Worm (Caenorhabditis elegans): ENCODE results near the gene Y43F8B.19.

Y43F8B.19 gene

DNA sequence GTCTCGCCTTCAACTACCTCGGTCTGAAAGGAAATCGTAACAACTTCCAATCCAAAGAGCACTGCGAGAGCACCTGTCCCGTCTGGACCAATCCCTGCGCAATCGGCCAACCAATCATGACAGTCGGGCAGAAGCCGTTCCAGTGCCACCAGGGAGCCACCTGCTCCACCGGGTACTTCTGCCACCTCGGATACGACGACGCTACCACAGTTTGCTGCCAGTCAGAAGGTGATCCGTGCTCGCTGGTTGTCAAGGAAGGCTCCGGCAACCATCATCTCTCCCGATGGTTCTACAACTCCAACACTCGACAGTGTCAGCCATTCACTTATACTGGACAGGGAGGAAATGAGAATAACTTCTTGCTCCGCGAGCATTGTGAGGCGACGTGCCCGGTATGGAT lies 3.0 kb downstream of the Y43F8B.19 start:
- TF ChIP-seq zfh-2 (GFP tag; conservative IDR thresholded peaks at IDR 0.05) (peak; percentile 80), egrh-3 (GFP tag; IDR thresholded peaks at IDR 0.05) (peak; percentile 56; the same call in 1 of the 2 replicates), Y67H2A.10 (GFP tag; conservative IDR thresholded peaks at IDR 0.05) (no peak)

DNA sequence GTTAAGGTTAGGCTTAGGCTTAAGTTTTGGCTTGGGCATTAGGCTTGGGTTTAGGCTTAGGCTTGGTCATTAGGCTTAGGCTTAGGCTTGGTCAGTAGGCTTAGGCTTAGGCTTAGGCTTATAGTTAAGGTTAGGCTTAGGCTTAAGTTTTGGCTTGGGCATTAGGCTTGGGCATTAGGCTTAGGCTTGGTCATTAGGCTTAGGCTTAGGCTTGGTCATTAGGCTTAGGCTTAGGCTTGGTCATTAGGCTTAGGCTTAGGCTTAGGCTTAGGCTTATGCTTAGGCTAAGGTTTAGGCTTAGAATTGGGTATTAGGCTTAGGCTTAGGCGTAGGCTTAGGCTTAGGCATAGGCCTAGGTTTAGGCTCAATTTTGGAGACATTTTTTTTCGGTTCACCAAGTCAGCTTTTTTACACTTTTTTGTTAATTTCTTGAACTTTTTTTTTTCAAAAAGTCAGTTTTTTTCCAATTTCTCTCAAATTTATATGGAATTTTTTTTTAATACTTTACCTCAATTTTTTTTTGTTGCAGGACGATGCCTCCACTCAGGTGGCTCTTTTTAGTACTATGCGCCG lies 9.4 kb downstream of the Y43F8B.19 start, which contains the start of gene Y43F8B.3:
Y43F8B.3 (plus strand) TSS at position 523 of the 573 bp plus-strand sequence.
- TF ChIP-seq ztf-3 (GFP tag; optimal IDR thresholded peaks at IDR 0.05) (no peak), lin-26 (GFP tag; IDR thresholded peaks at IDR 0.05) (peak; percentile 54; the same call in 1 of the 2 replicates), madf-3 (GFP tag; IDR thresholded peaks at IDR 0.05) (0 out of 2 replicates have a peak, but pooled peaks have one; percentile 36), snpc-3.4 (tag; optimal IDR thresholded peaks at IDR 0.05) (no peak)

DNA sequence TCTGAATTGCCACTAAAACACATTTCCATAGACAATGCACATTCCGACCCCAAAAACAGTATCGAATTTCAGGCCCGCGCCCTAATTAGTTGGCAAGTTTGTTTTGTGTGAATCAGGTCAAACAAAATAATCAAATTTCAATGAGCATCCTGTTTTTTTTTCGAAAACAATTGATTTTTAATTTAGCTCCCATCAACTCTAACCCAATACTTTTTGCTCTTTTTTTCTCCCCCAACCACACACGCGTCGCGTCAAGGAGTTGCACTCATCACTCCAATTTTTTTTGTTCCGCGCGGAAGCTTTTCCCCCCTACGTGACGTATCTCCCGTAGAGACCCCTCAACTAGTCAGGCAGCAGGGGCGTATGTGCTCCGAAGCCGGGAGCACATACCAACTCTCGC lies 10.7 kb downstream of the Y43F8B.19 start:
- TF ChIP-seq ZK185.1 (tag; optimal IDR thresholded peaks at IDR 0.05; ENCODE audit: poor library complexity, severe bottlenecking) (no peak), hmg-1.2 (GFP tag; IDR thresholded peaks at IDR 0.05) (no peak), F57A8.1 (GFP tag; optimal IDR thresholded peaks at IDR 0.05) (no peak), unc-130 (GFP tag; optimal IDR thresholded peaks at IDR 0.05) (no peak), chd-7 (tag; optimal IDR thresholded peaks at IDR 0.05) (no peak), ets-4 (GFP tag; optimal IDR thresholded peaks at IDR 0.05) (no peak), Y53G8AR.9 (GFP tag; conservative IDR thresholded peaks at IDR 0.05) (no peak), mel-28 (tag; optimal IDR thresholded peaks at IDR 0.05; ENCODE audit: borderline replicate concordance) (no peak), pha-4 (tag; optimal IDR thresholded peaks at IDR 0.05) (no peak), tbx-9 (tag; optimal IDR thresholded peaks at IDR 0.05; ENCODE audit: borderline replicate concordance) (no peak), K11D2.4 (GFP tag; IDR thresholded peaks at IDR 0.05) (no peak), madf-10 (tag; optimal IDR thresholded peaks at IDR 0.05) (no peak), nfya-1 (tag; optimal IDR thresholded peaks at IDR 0.05; ENCODE audit: borderline replicate concordance, insufficient read depth) (no peak)

DNA sequence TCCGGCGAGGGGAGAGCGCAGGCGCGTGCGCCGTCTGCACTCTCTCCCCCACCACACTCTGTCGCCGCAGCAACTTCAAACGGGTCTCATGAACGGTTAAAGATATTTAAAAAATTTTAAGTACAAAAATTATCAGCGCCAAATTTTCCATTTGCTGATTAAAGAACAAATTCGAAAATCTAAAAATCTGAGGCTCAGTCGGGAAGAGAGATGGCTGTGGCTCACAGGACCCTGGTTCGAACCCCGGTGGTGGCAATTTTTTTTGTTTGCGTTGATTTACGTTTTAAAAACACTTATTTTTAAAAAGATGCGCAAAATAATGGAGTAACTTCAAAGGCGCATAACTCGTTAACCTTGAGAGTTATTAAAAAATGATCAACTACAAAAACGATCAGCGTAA lies 15.0 kb downstream of the Y43F8B.19 start:
- TF ChIP-seq D2030.7 (GFP tag; IDR thresholded peaks at IDR 0.05) (no peak), Y67H2A.10 (GFP tag; conservative IDR thresholded peaks at IDR 0.05) (no peak), him-1 (tag; optimal IDR thresholded peaks at IDR 0.05) (no peak), bed-2 (GFP tag; IDR thresholded peaks at IDR 0.05) (no peak), rpc-1 (optimal IDR thresholded peaks at IDR 0.05) (peak; percentile 30), rpc-1 (tag; optimal IDR thresholded peaks at IDR 0.05) (peak; percentile 65), bed-1 (GFP tag; IDR thresholded peaks at IDR 0.05) (no peak), akir-1 (GFP tag; optimal IDR thresholded peaks at IDR 0.05) (no peak), rcor-1 (GFP tag; IDR thresholded peaks at IDR 0.05) (no peak), mes-4 (tag; optimal IDR thresholded peaks at IDR 0.05) (no peak), B0261.1 (tag; optimal IDR thresholded peaks at IDR 0.05) (peak; percentile 46), lin-26 (GFP tag; IDR thresholded peaks at IDR 0.05) (no peak), C17E4.6 (GFP tag; IDR thresholded peaks at IDR 0.05) (no peak), hmg-1.2 (GFP tag; IDR thresholded peaks at IDR 0.05) (peak; percentile 36; the same call in 1 of the 2 replicates), madf-3 (GFP tag; IDR thresholded peaks at IDR 0.05) (no peak), hlh-26 (GFP tag; conservative IDR thresholded peaks at IDR 0.05) (no peak), tbp1 (GFP tag; optimal IDR thresholded peaks at IDR 0.05) (peak; percentile 69), B0019.2 (GFP tag; conservative IDR thresholded peaks at IDR 0.05) (no peak), Y79H2A.3 (GFP tag; conservative IDR thresholded peaks at IDR 0.05) (no peak), ceh-100 (GFP tag; IDR thresholded peaks at IDR 0.05) (no peak), ama-1 (optimal IDR thresholded peaks at IDR 0.05) (no peak), ama-1 (GFP tag; optimal IDR thresholded peaks at IDR 0.05) (no peak)

Data from whole organism, young adult.